Fruit fly (Drosophila melanogaster): Measurements from ENCODE around the gene Cyp9f3.
A peak's percentile ranks its signal among the peaks of the same experiment; 100 is the strongest.

The Cyp9f3 gene

dm6 chr3R:12429120-12429610 is 30.4 kb upstream of the Cyp9f3 start, which contains the start of the genes CG5641 and CG5245:
TSS of gene CG5641 (minus strand) at chr3R:12429282.
TSS of gene CG5245 (plus strand) at chr3R:12429560.
- TF ChIP-seq MESR4 (GFP tag; optimal IDR thresholded peaks at IDR 0.05), result peak; percentile 47
- TF ChIP-seq Bteb2 (GFP tag; optimal IDR thresholded peaks at IDR 0.05), result no peak
- no peak for TF ChIP-seq cad (GFP tag; optimal IDR thresholded peaks at IDR 0.05)
- peak; percentile 20 for TF ChIP-seq nmo (GFP tag; optimal IDR thresholded peaks at IDR 0.05)
- TF ChIP-seq Opbp (GFP tag; IDR thresholded peaks at IDR 0.05; ENCODE audit: partially characterized antibody), result 0 out of 3 replicates have a peak, but pooled peaks have one; percentile 12
- peak; percentile 11 for TF ChIP-seq CG1603 (tag; optimal IDR thresholded peaks at IDR 0.05)
- TF ChIP-seq CG12659 (GFP tag; optimal IDR thresholded peaks at IDR 0.05), result peak; percentile 22
- peak; percentile 57 for TF ChIP-seq CG15514 (GFP tag; optimal IDR thresholded peaks at IDR 0.05)
- TF ChIP-seq Stat92E (GFP tag; optimal IDR thresholded peaks at IDR 0.05), result peak in 1 of 3 experiments; percentile 5
- TF ChIP-seq trem (tag; optimal IDR thresholded peaks at IDR 0.05), result peak; percentile 51
- TF ChIP-seq YL-1 (GFP tag; optimal IDR thresholded peaks at IDR 0.05), result peak; percentile 23
- no peak for TF ChIP-seq CG6854 (GFP tag; optimal IDR thresholded peaks at IDR 0.05)
- TF ChIP-seq BEAF-32 (GFP tag; optimal IDR thresholded peaks at IDR 0.05), result peak; percentile 30
- peak; percentile 58 for TF ChIP-seq nerfin-1 (tag; optimal IDR thresholded peaks at IDR 0.05)
- TF ChIP-seq CG2120 (GFP tag; optimal IDR thresholded peaks at IDR 0.05), result no peak
- peak; percentile 70 for TF ChIP-seq MBD-R2 (GFP tag; IDR thresholded peaks at IDR 0.05)
- TF ChIP-seq CoRest (tag; optimal IDR thresholded peaks at IDR 0.05), result peak; percentile 12
- no peak for TF ChIP-seq Atf-2 (GFP tag; optimal IDR thresholded peaks at IDR 0.05)
- peak; percentile 26 for TF ChIP-seq hkb (optimal IDR thresholded peaks at IDR 0.05)
- TF ChIP-seq hkb (GFP tag; IDR thresholded peaks at IDR 0.05), result no peak
- TF ChIP-seq E2f2 (GFP tag; IDR thresholded peaks at IDR 0.05), result peak; percentile 64
- TF ChIP-seq CG2202 (tag; optimal IDR thresholded peaks at IDR 0.05), result no peak
- peak; percentile 34 for TF ChIP-seq Sin3A (optimal IDR thresholded peaks at IDR 0.05)
- TF ChIP-seq CG30020 (tag; optimal IDR thresholded peaks at IDR 0.05), result peak; percentile 15
- TF ChIP-seq Myb (GFP tag; optimal IDR thresholded peaks at IDR 0.05), result peak; percentile 31
- TF ChIP-seq CG34422 (GFP tag; IDR thresholded peaks at IDR 0.05), result peak; percentile 31; the same call in 1 of the 3 replicates
- no peak for TF ChIP-seq tin (GFP tag; optimal IDR thresholded peaks at IDR 0.05)
- TF ChIP-seq zfh1 (GFP tag; IDR thresholded peaks at IDR 0.05), result 0 out of 3 replicates have a peak, but pooled peaks have one; percentile 10
- TF ChIP-seq az2 (GFP tag; optimal IDR thresholded peaks at IDR 0.05), result no peak
- TF ChIP-seq CG13287 (GFP tag; IDR thresholded peaks at IDR 0.05; ENCODE audit: partially characterized antibody), result peak; percentile 18; the same call in 1 of the 2 replicates
- TF ChIP-seq sens (GFP tag), result peak; percentile 34
- no peak for TF ChIP-seq al (GFP tag; IDR thresholded peaks at IDR 0.05)
- TF ChIP-seq CG14710 (tag; optimal IDR thresholded peaks at IDR 0.05), result peak; percentile 27
- peak; percentile 40; the same call in 2 of the 3 replicates for TF ChIP-seq row (GFP tag; IDR thresholded peaks at IDR 0.05)
- TF ChIP-seq pb (GFP tag; optimal IDR thresholded peaks at IDR 0.05), result no peak
- TF ChIP-seq kah (GFP tag; optimal IDR thresholded peaks at IDR 0.05), result no peak
- no peak for TF ChIP-seq CG11247 (GFP tag; IDR thresholded peaks at IDR 0.05)
- peak; percentile 14 for TF ChIP-seq Sry-β (GFP tag; optimal IDR thresholded peaks at IDR 0.05)
- peak; percentile 23 for TF ChIP-seq Ets97D (GFP tag; optimal IDR thresholded peaks at IDR 0.05)
- peak; percentile 85 for TF ChIP-seq gfzf (GFP tag; optimal IDR thresholded peaks at IDR 0.05)
- peak; percentile 40 for TF ChIP-seq stwl (tag; optimal IDR thresholded peaks at IDR 0.05)
- no peak for TF ChIP-seq CG13775 (GFP tag; optimal IDR thresholded peaks at IDR 0.05)
- TF ChIP-seq CG18764 (GFP tag; optimal IDR thresholded peaks at IDR 0.05), result no peak
- peak in 1 of 2 experiments; percentile 0 for TF ChIP-seq insv (GFP tag; optimal IDR thresholded peaks at IDR 0.05)
- TF ChIP-seq CG9797 (GFP tag; optimal IDR thresholded peaks at IDR 0.05), result peak; percentile 69
- peak; percentile 29 for TF ChIP-seq phol (tag; optimal IDR thresholded peaks at IDR 0.05)
- TF ChIP-seq Lhr (GFP tag; optimal IDR thresholded peaks at IDR 0.05), result peak; percentile 31
- no peak for TF ChIP-seq onecut (GFP tag; IDR thresholded peaks at IDR 0.05)
- TF ChIP-seq CG4617 (GFP tag; optimal IDR thresholded peaks at IDR 0.05; ENCODE audit: borderline replicate concordance), result peak; percentile 51
- TF ChIP-seq Dp (GFP tag; optimal IDR thresholded peaks at IDR 0.05), result peak; percentile 60

Measured in whole organism, embryonic.